Worm (Caenorhabditis elegans) whole organism, L1 larva: ENCODE results near the gene pcp-1.

Source experiments
- C16A3.4 ChIP-seq: fragments of 150-350 bp; optimal IDR thresholded peaks from 2 replicates; lab custom pipeline; 2014; ENCODE audit warnings: missing biosample characterization, missing genetic modification characterization
- C34B4.2 ChIP-seq: sonication (generic microtip); optimal IDR thresholded peaks from 2 replicates; lab custom pipeline; 2017; ENCODE audit warnings: mild to moderate bottlenecking, missing genetic modification characterization, missing compliant biosample characterization
- ama-1 ChIP-seq: fragments of 150-350 bp; optimal IDR thresholded peaks from 2 replicates; lab custom pipeline; 2014
- blmp-1 ChIP-seq: fragments of 150-350 bp; optimal IDR thresholded peaks from 2 replicates; lab custom pipeline; 2014; ENCODE audit warnings: missing biosample characterization, missing genetic modification characterization
- ceh-8 ChIP-seq: fragments of 200-800 bp; sonication (Bioruptor generic); optimal IDR thresholded peaks from 2 replicates; lab custom pipeline; 2018; ENCODE audit warnings: mild to moderate bottlenecking, missing genetic modification characterization, moderate library complexity, missing compliant biosample characterization
- ceh-82 ChIP-seq, 3 experiments: fragments of 150-350 bp in 1 of 3; sonication (generic microtip) in 2 of 3; optimal IDR thresholded peaks; 2 replicates each; lab custom pipeline; 2014 to 2017; ENCODE audit warnings: missing biosample characterization in 3 of 3, missing genetic modification characterization in 3 of 3
- dpl-1 ChIP-seq, 3 experiments: fragments of 150-350 bp in 2 of 3; sonication (generic microtip) in 1 of 3; optimal IDR thresholded peaks; 2 replicates each; lab custom pipeline; 2014 to 2017; ENCODE audit warnings: missing biosample characterization in 3 of 3, missing genetic modification characterization in 3 of 3, missing genetic modification reagents in 3 of 3
- dsc-1 ChIP-seq: sonication (generic microtip); optimal IDR thresholded peaks from 2 replicates; lab custom pipeline; 2016; ENCODE audit warnings: mild to moderate bottlenecking, missing genetic modification characterization, missing compliant biosample characterization
- efl-1 ChIP-seq, 4 experiments: fragments of 150-350 bp; optimal IDR thresholded peaks in 3 of 4; peaks in 1 of 4; 1 replicate in 1 of 4; 2 replicates in 3 of 4; lab custom pipeline; 2014; ENCODE audit warnings: missing biosample characterization in 2 of 4, missing genetic modification characterization in 2 of 4, missing genetic modification reagents in 2 of 4
- efl-3 ChIP-seq: fragments of 200-800 bp; sonication (Bioruptor generic); optimal IDR thresholded peaks from 2 replicates; lab custom pipeline; 2018; ENCODE audit warnings: mild to moderate bottlenecking, missing genetic modification characterization, missing compliant biosample characterization
- egl-27 ChIP-seq, 2 experiments: fragments of 150-350 bp in 1 of 2; sonication (generic microtip); optimal IDR thresholded peaks; 3 replicates each; lab custom pipeline; 2017 to 2018; ENCODE audit warnings: missing biosample characterization in 2 of 2, missing genetic modification characterization in 2 of 2, missing genetic modification reagents in 2 of 2
- elt-3 ChIP-seq, 6 experiments: fragments of 150-350 bp in 1 of 6; sonication (generic microtip); optimal IDR thresholded peaks; 2 replicates each; lab custom pipeline; 2017 to 2018; ENCODE audit warnings: missing biosample characterization in 6 of 6, missing genetic modification characterization in 6 of 6, inconsistent platforms in 1 of 6
- ets-5 ChIP-seq: fragments of 200-800 bp; sonication (Bioruptor generic); IDR thresholded peaks from 2 replicates; pipeline ENCODE4 v1.3.6; 2022; ENCODE audit warnings: missing genetic modification characterization, missing compliant biosample characterization
- fkh-4 ChIP-seq: sonication (generic microtip); optimal IDR thresholded peaks from 2 replicates; lab custom pipeline; 2016; ENCODE audit warnings: missing compliant biosample characterization, missing genetic modification characterization, borderline replicate concordance
- fkh-8 ChIP-seq: sonication (generic microtip); optimal IDR thresholded peaks from 2 replicates; lab custom pipeline; 2016; ENCODE audit warnings: mild to moderate bottlenecking, missing genetic modification characterization, missing compliant biosample characterization
- fos-1 ChIP-seq: fragments of 150-350 bp; optimal IDR thresholded peaks from 2 replicates; lab custom pipeline; 2014; ENCODE audit warnings: missing biosample characterization, missing genetic modification characterization
- hlh-4 ChIP-seq: sonication (generic microtip); optimal IDR thresholded peaks from 2 replicates; lab custom pipeline; 2016; ENCODE audit warnings: mild to moderate bottlenecking, missing genetic modification characterization, missing compliant biosample characterization
- lin-13 ChIP-seq: fragments of 150-350 bp; optimal IDR thresholded peaks from 2 replicates; lab custom pipeline; 2014; ENCODE audit warnings: missing biosample characterization, missing genetic modification reagents, missing genetic modification characterization
- lin-14 ChIP-seq: fragments of 200-800 bp; sonication (Bioruptor generic); optimal IDR thresholded peaks from 2 replicates; lab custom pipeline; 2018; ENCODE audit warnings: mild to moderate bottlenecking, missing genetic modification characterization, moderate library complexity, missing compliant biosample characterization
- lin-35 ChIP-seq, 2 experiments: fragments of 150-350 bp; optimal IDR thresholded peaks; 2 replicates each; lab custom pipeline; 2014; ENCODE audit warnings: missing biosample characterization in 2 of 2, missing genetic modification characterization in 2 of 2, missing genetic modification reagents in 2 of 2
- lin-39 ChIP-seq: fragments of 150-350 bp; optimal IDR thresholded peaks from 2 replicates; lab custom pipeline; 2014; ENCODE audit warnings: missing biosample characterization, missing genetic modification reagents, missing genetic modification characterization
- lir-3 ChIP-seq: sonication (generic microtip); optimal IDR thresholded peaks from 2 replicates; lab custom pipeline; 2016; ENCODE audit warnings: mild to moderate bottlenecking, missing genetic modification characterization, moderate library complexity, missing compliant biosample characterization; ENCODE audit not compliant: poor library complexity
- lsy-2 ChIP-seq, 2 experiments: fragments of 150-350 bp; optimal IDR thresholded peaks; 2 replicates each; lab custom pipeline; 2014; ENCODE audit warnings: missing biosample characterization in 2 of 2, missing genetic modification characterization in 2 of 2
- mdl-1 ChIP-seq, 2 experiments: fragments of 150-350 bp; optimal IDR thresholded peaks; 2 replicates each; lab custom pipeline; 2014 to 2017; ENCODE audit warnings: missing biosample characterization in 2 of 2, missing genetic modification characterization in 2 of 2, inconsistent platforms in 1 of 2
- mep-1 ChIP-seq: fragments of 150-350 bp; optimal IDR thresholded peaks from 2 replicates; lab custom pipeline; 2014; ENCODE audit warnings: missing biosample characterization, missing genetic modification characterization
- nhr-19 ChIP-seq: fragments of 200-800 bp; sonication (Bioruptor generic); conservative IDR thresholded peaks from 2 replicates; pipeline ENCODE4 v1.3.6; 2022; ENCODE audit warnings: missing genetic modification characterization, missing compliant biosample characterization
- nhr-20 ChIP-seq: sonication (generic microtip); optimal IDR thresholded peaks from 2 replicates; lab custom pipeline; 2016; ENCODE audit warnings: mild to moderate bottlenecking, missing genetic modification characterization, missing compliant biosample characterization
- nhr-28 ChIP-seq: fragments of 150-350 bp; optimal IDR thresholded peaks from 2 replicates; lab custom pipeline; 2014; ENCODE audit warnings: missing biosample characterization, missing genetic modification characterization
- nhr-47 ChIP-seq: sonication (generic microtip); optimal IDR thresholded peaks from 2 replicates; lab custom pipeline; 2016; ENCODE audit warnings: mild to moderate bottlenecking, missing genetic modification characterization, moderate library complexity, missing compliant biosample characterization
- nhr-71 ChIP-seq: sonication (generic microtip); optimal IDR thresholded peaks from 2 replicates; lab custom pipeline; 2016; ENCODE audit warnings: mild to moderate bottlenecking, missing genetic modification characterization, moderate library complexity, missing compliant biosample characterization
- nhr-77 ChIP-seq: fragments of 150-350 bp; optimal IDR thresholded peaks from 2 replicates; lab custom pipeline; 2014; ENCODE audit warnings: missing biosample characterization, missing genetic modification characterization
- nhr-85 ChIP-seq: sonication (generic microtip); peaks from one replicate; lab custom pipeline; 2016; ENCODE audit warnings: missing genetic modification characterization, inconsistent platforms, missing compliant biosample characterization
- nhr-90 ChIP-seq: sonication (generic microtip); optimal IDR thresholded peaks from 2 replicates; lab custom pipeline; 2016; ENCODE audit warnings: mild to moderate bottlenecking, missing genetic modification characterization, missing compliant biosample characterization; ENCODE audit not compliant: poor library complexity
- pax-3 ChIP-seq: fragments of 200-800 bp; sonication (Bioruptor generic); optimal IDR thresholded peaks from 2 replicates; lab custom pipeline; 2018; ENCODE audit warnings: mild to moderate bottlenecking, missing genetic modification characterization, moderate library complexity, missing compliant biosample characterization
- rnt-1 ChIP-seq: sonication (generic microtip); optimal IDR thresholded peaks from 2 replicates; lab custom pipeline; 2016; ENCODE audit warnings: mild to moderate bottlenecking, missing genetic modification characterization, moderate library complexity, missing compliant biosample characterization
- skn-1 ChIP-seq: fragments of 150-350 bp; optimal IDR thresholded peaks from 2 replicates; lab custom pipeline; 2014; ENCODE audit warnings: missing biosample characterization, missing genetic modification characterization
- snu-23 ChIP-seq: sonication (generic microtip); optimal IDR thresholded peaks from 2 replicates; lab custom pipeline; 2016; ENCODE audit warnings: missing genetic modification characterization, missing compliant biosample characterization
- sox-4 ChIP-seq: sonication (generic microtip); optimal IDR thresholded peaks from 2 replicates; lab custom pipeline; 2016; ENCODE audit warnings: missing genetic modification characterization, missing compliant biosample characterization
- sptf-1 ChIP-seq: fragments of 150-350 bp; optimal IDR thresholded peaks from 2 replicates; lab custom pipeline; 2014; ENCODE audit warnings: missing biosample characterization, missing genetic modification characterization
- sup-37 ChIP-seq: fragments of 200-800 bp; sonication (Bioruptor generic); optimal IDR thresholded peaks from 2 replicates; lab custom pipeline; 2018; ENCODE audit warnings: mild to moderate bottlenecking, missing genetic modification characterization, missing compliant biosample characterization
- swsn-7 ChIP-seq: sonication (generic microtip); optimal IDR thresholded peaks from 2 replicates; lab custom pipeline; 2016; ENCODE audit warnings: missing genetic modification characterization, missing compliant biosample characterization
- tbx-2 ChIP-seq: sonication (generic microtip); optimal IDR thresholded peaks from 2 replicates; lab custom pipeline; 2016; ENCODE audit warnings: missing genetic modification characterization, missing compliant biosample characterization
- unc-30 ChIP-seq: sonication (generic microtip); optimal IDR thresholded peaks from 2 replicates; lab custom pipeline; 2017; ENCODE audit warnings: missing biosample characterization, missing genetic modification characterization
- zag-1 ChIP-seq: fragments of 150-350 bp; optimal IDR thresholded peaks from 2 replicates; lab custom pipeline; 2014; ENCODE audit warnings: missing biosample characterization, missing genetic modification characterization
- zip-4 ChIP-seq: fragments of 200-800 bp; sonication (Bioruptor generic); optimal IDR thresholded peaks from 2 replicates; lab custom pipeline; 2018; ENCODE audit warnings: mild to moderate bottlenecking, missing genetic modification characterization, moderate library complexity, missing compliant biosample characterization

pcp-1 gene

ce11 chrIII:7726500-7726899 lies 32.2 kb upstream of the pcp-1 start:
- peak; percentile 16 for TF ChIP-seq snu-23 (GFP tag; lab: Kevin White, UChicago)
- TF ChIP-seq hlh-4 = no peak
- TF ChIP-seq nhr-47 (tag; lab: Kevin White, UChicago) = peak; percentile 41
- no peak for TF ChIP-seq mep-1 (tag; lab: Kevin White, UChicago)
- no peak for TF ChIP-seq ceh-8 (GFP tag; lab: Kevin White, UChicago)
- TF ChIP-seq fkh-8 (tag; lab: Kevin White, UChicago) = peak; percentile 68
- TF ChIP-seq dsc-1 (tag; lab: Kevin White, UChicago) = peak; percentile 62
- no peak for TF ChIP-seq zag-1 (tag; lab: Kevin White, UChicago)
- no peak for TF ChIP-seq C34B4.2
- peak; percentile 29 for TF ChIP-seq pax-3 (tag; lab: Kevin White, UChicago)
- TF ChIP-seq nhr-71 (tag; lab: Kevin White, UChicago) = peak; percentile 42
- no peak for TF ChIP-seq zip-4
- TF ChIP-seq C16A3.4 (tag; lab: Kevin White, UChicago) = no peak
- TF ChIP-seq fos-1 = no peak

- TF ChIP-seq lin-39 = no peak
- peak; percentile 34 for TF ChIP-seq nhr-77 (tag; lab: Kevin White, UChicago)
- TF ChIP-seq nhr-85 = peak; percentile 90
- TF ChIP-seq lin-35 (GFP tag; optimal IDR thresholded peaks at IDR 0.05; lab: Kevin White, UChicago) = peak; percentile 18 to 25
- TF ChIP-seq dpl-1 (GFP tag; optimal IDR thresholded peaks at IDR 0.05; lab: Kevin White, UChicago) = peak; percentile 17 to 30 (median 29)
- peak; percentile 70 for TF ChIP-seq skn-1 (tag; lab: Kevin White, UChicago)
- TF ChIP-seq nhr-90 (tag; lab: Kevin White, UChicago) = peak; percentile 44
- TF ChIP-seq fkh-4 (tag; lab: Kevin White, UChicago) = no peak
- TF ChIP-seq mdl-1 (tag; optimal IDR thresholded peaks at IDR 0.05; lab: Kevin White, UChicago) = peak in 1 of 2 experiments; percentile 5
- peak; percentile 2 for TF ChIP-seq zip-4
- TF ChIP-seq ama-1 (lab: Kevin White, UChicago) = peak; percentile 24
- TF ChIP-seq sox-4 (tag; lab: Kevin White, UChicago) = no peak
- peak; percentile 63 for TF ChIP-seq mep-1 (tag; lab: Kevin White, UChicago)
- no peak for TF ChIP-seq unc-30 (tag; lab: Kevin White, UChicago)
- peak; percentile 36 to 53 for TF ChIP-seq lsy-2 (tag; optimal IDR thresholded peaks at IDR 0.05; lab: Kevin White, UChicago)
- no peak for TF ChIP-seq nhr-28 (tag; lab: Kevin White, UChicago)
- peak; percentile 44 for TF ChIP-seq rnt-1
- TF ChIP-seq nhr-20 (tag; lab: Kevin White, UChicago) = peak; percentile 35
- peak in 1 of 2 experiments; percentile 63 for TF ChIP-seq egl-27 (tag; optimal IDR thresholded peaks at IDR 0.05; lab: Kevin White, UChicago)
- peak; percentile 10 for TF ChIP-seq tbx-2 (tag; lab: Kevin White, UChicago)
- peak in 1 of 3 experiments; percentile 48 for TF ChIP-seq ceh-82 (tag; optimal IDR thresholded peaks at IDR 0.05; lab: Kevin White, UChicago)
- TF ChIP-seq elt-3 (tag; optimal IDR thresholded peaks at IDR 0.05; lab: Kevin White, UChicago) = peak in 3 of 6 experiments; percentile 71 to 83 (median 78)
- TF ChIP-seq blmp-1 (tag; lab: Kevin White, UChicago) = peak; percentile 94
- TF ChIP-seq swsn-7 (tag; lab: Kevin White, UChicago) = peak; percentile 5
- TF ChIP-seq lin-14 (GFP tag; lab: Kevin White, UChicago) = peak; percentile 90
- no peak for TF ChIP-seq zag-1 (tag; lab: Kevin White, UChicago)
- TF ChIP-seq lir-3 = peak; percentile 1
- peak; percentile 58 for TF ChIP-seq lin-13 (GFP tag; lab: Kevin White, UChicago)
- no peak for TF ChIP-seq efl-3
- TF ChIP-seq snu-23 (GFP tag; lab: Kevin White, UChicago) = peak; percentile 71
- peak; percentile 50 for TF ChIP-seq nhr-47 (tag; lab: Kevin White, UChicago)
- peak; percentile 73 for TF ChIP-seq nhr-71 (tag; lab: Kevin White, UChicago)
- TF ChIP-seq sptf-1 (tag; lab: Kevin White, UChicago) = no peak
- peak; percentile 23 to 55 for TF ChIP-seq efl-1 (optimal IDR thresholded peaks at IDR 0.05; lab: Kevin White, UChicago)
- peak in 1 of 2 experiments; percentile 83 for TF ChIP-seq efl-1 (GFP tag; optimal IDR thresholded peaks at IDR 0.05 in 1 of 2; lab: Kevin White, UChicago)
- TF ChIP-seq ets-5 (GFP tag; lab: Robert Waterston, UW) = no peak
- TF ChIP-seq sup-37 (GFP tag; lab: Kevin White, UChicago) = no peak
- TF ChIP-seq fos-1 = peak; percentile 23
- TF ChIP-seq nhr-19 (GFP tag; lab: Robert Waterston, UW) = peak; percentile 28
These were observed 30.2 kb upstream of the pcp-1 start for ce11 chrIII:7728494-7728893.
